Worm (Caenorhabditis elegans) whole organism, L4 larva: ENCODE results near the gene Y51A2B.9.

Experiments used
- aly-2 ChIP-seq: sonication (generic microtip); optimal IDR thresholded peaks from 2 replicates; lab custom pipeline; 2018; ENCODE audit warnings: missing biosample characterization, missing genetic modification characterization
- fkh-10 ChIP-seq: fragments of 150-350 bp; optimal IDR thresholded peaks from 2 replicates; lab custom pipeline; 2014; ENCODE audit warnings: missing biosample characterization, missing genetic modification reagents, missing genetic modification characterization
- lin-29 ChIP-seq: fragments of 200-800 bp; sonication (Bioruptor generic); IDR thresholded peaks from 2 replicates; pipeline ENCODE4 v1.3.6; 2022; ENCODE audit warnings: missing genetic modification reagents, missing genetic modification characterization, missing compliant biosample characterization
- mdl-1 ChIP-seq, 2 experiments: fragments of 150-350 bp in 1 of 2; sonication (generic microtip) in 1 of 2; optimal IDR thresholded peaks; 2 replicates each; lab custom pipeline; 2014 to 2017; ENCODE audit warnings: missing biosample characterization in 2 of 2, missing genetic modification characterization in 2 of 2
- nhr-41 ChIP-seq: fragments of 200-800 bp; sonication (Bioruptor generic); IDR thresholded peaks from 2 replicates; pipeline ENCODE4 v1.3.6; 2022; ENCODE audit warnings: missing genetic modification reagents, missing genetic modification characterization, missing compliant biosample characterization
- zip-11 ChIP-seq: fragments of 200-800 bp; sonication (Bioruptor generic); IDR thresholded peaks from 2 replicates; pipeline ENCODE4 v1.3.6; 2022; ENCODE audit warnings: missing genetic modification characterization, missing compliant biosample characterization

ce11 chrV:18420797-18421196 lies 25.2 kb upstream of the Y51A2B.9 start, which contains the start of gene srj-26:
- TF ChIP-seq aly-2 (tag; lab: Kevin White, UChicago) (no peak), fkh-10 (no peak), lin-29 (no peak), zip-11 (GFP tag; lab: Robert Waterston, UW) (no peak), mdl-1 (tag; optimal IDR thresholded peaks at IDR 0.05; lab: Kevin White, UChicago) (no peak), nhr-41 (GFP tag; lab: Robert Waterston, UW) (no peak)
